Worm (Caenorhabditis elegans): ENCODE results near the gene ndus-8.

The ndus-8 gene

ce11 chrIII:7207903-7208497, 26.0 kb downstream of the ndus-8 start, which contains the start of gene rpl-6 (continued):
- no peak for TF ChIP-seq pag-3 (tag; optimal IDR thresholded peaks at IDR 0.05; ENCODE audit: borderline replicate concordance)
- TF ChIP-seq elt-2 (tag; optimal IDR thresholded peaks at IDR 0.05) = peak; percentile 42
- TF ChIP-seq pha-2 (tag; optimal IDR thresholded peaks at IDR 0.05) = peak; percentile 4
- no peak for TF ChIP-seq T23F11.4 (GFP tag; optimal IDR thresholded peaks at IDR 0.05)
- TF ChIP-seq ceh-6 (GFP tag; optimal IDR thresholded peaks at IDR 0.05) = no peak
- TF ChIP-seq hlh-30 (tag; optimal IDR thresholded peaks at IDR 0.05; ENCODE audit: insufficient read depth) = no peak
- no peak for TF ChIP-seq C38D4.7 (GFP tag; optimal IDR thresholded peaks at IDR 0.05)
- TF ChIP-seq nfya-1 (tag; optimal IDR thresholded peaks at IDR 0.05) = peak; percentile 93
- no peak for TF ChIP-seq unc-86 (tag; optimal IDR thresholded peaks at IDR 0.05)
- TF ChIP-seq gmeb-2 (tag; optimal IDR thresholded peaks at IDR 0.05) = no peak
- no peak for TF ChIP-seq ref-2 (tag; optimal IDR thresholded peaks at IDR 0.05)

DNA sequence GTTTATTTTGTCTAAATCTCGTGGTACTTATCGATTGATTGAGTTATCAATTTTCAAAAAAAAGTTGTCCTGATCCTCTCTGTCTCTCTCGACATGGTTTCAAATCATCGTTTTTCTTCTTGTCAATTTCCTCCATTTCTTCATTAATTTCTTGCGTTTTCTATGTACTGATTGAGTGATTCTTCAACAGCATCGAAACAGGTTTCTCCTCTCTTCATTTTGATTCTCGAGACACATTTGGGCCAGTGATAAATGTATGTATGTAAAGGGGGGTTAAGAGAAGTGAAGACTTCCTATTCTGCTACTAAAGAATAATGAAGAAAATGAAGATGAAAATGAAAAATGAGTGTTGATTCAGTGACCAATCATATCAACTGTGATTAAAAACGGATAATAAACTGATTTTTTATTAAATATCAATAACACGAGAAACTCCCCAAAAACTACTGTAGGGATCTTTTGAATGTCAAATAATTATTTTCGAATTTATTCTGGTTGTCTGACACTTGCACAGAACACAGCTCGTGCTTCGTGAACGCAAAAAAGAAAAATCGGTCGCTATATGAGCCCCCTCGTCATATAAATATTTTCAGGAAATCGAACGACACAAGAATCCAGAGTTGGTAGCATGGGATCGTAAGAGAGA, 30.7 kb downstream of the ndus-8 start:
- TF ChIP-seq unc-3 (GFP tag; conservative IDR thresholded peaks at IDR 0.05) = no peak
- no peak for TF ChIP-seq unc-3 (tag; optimal IDR thresholded peaks at IDR 0.05)
- TF ChIP-seq ahr-1 (tag; optimal IDR thresholded peaks at IDR 0.05) = no peak
- no peak for TF ChIP-seq rnt-1 (tag; optimal IDR thresholded peaks at IDR 0.05)
- no peak for TF ChIP-seq unc-42 (tag; optimal IDR thresholded peaks at IDR 0.05)
- no peak for TF ChIP-seq pat-9 (tag; optimal IDR thresholded peaks at IDR 0.05)
- no peak for TF ChIP-seq pqm-1 (tag; optimal IDR thresholded peaks at IDR 0.05)
- no peak for TF ChIP-seq pha-2 (tag; optimal IDR thresholded peaks at IDR 0.05)
- TF ChIP-seq lim-6 (tag; optimal IDR thresholded peaks at IDR 0.05) = no peak
- no peak for TF ChIP-seq ceh-2 (tag; optimal IDR thresholded peaks at IDR 0.05)
- no peak for TF ChIP-seq unc-86 (tag; optimal IDR thresholded peaks at IDR 0.05)
- TF ChIP-seq ztf-16 (tag; optimal IDR thresholded peaks at IDR 0.05) = no peak
- no peak for TF ChIP-seq eyg-1 (tag; optimal IDR thresholded peaks at IDR 0.05)
- TF ChIP-seq pros-1 (tag; optimal IDR thresholded peaks at IDR 0.05) = no peak
- TF ChIP-seq tbx-7 (tag; optimal IDR thresholded peaks at IDR 0.05) = no peak
- TF ChIP-seq ceh-48 (tag; optimal IDR thresholded peaks at IDR 0.05) = no peak
- no peak for TF ChIP-seq ama-1 (optimal IDR thresholded peaks at IDR 0.05)
- no peak for TF ChIP-seq nhr-11 (tag; optimal IDR thresholded peaks at IDR 0.05)
- no peak for TF ChIP-seq zip-5 (tag; optimal IDR thresholded peaks at IDR 0.05)
- no peak for TF ChIP-seq madf-2 (tag; optimal IDR thresholded peaks at IDR 0.05)
- TF ChIP-seq hlh-15 (tag; optimal IDR thresholded peaks at IDR 0.05) = no peak

- TF ChIP-seq ceh-14 (tag; optimal IDR thresholded peaks at IDR 0.05) (no peak), ceh-6 (GFP tag; optimal IDR thresholded peaks at IDR 0.05) (no peak), ceh-45 (GFP tag; IDR thresholded peaks at IDR 0.05) (no peak), ets-4 (tag; optimal IDR thresholded peaks at IDR 0.05) (no peak)
These were observed 32.4 kb downstream of the ndus-8 start, which contains the start of gene dpy-31 for ce11 chrIII:7201378-7202256. TSS of gene dpy-31 (plus strand) at chrIII:7202206.

DNA sequence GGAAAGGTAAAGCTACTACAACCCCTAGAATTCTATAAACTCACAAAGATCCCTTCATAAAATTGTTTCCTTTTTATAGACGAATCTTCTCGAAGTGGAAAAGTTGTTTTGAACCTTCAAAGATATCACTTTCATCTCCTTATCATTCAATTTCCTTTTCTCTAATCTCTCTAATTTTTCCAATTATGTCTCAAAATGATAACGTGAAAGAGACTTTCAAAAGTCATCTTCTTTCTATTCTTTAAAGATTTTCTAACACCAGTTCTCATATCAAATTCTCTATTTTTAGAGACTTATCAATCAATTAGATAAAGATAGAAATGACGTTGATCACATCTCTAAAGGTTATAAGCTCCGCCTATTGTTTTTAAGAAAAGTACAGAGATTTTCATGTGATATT, 34.5 kb downstream of the ndus-8 start:
- TF ChIP-seq K09A11.1 (tag; optimal IDR thresholded peaks at IDR 0.05; ENCODE audit: insufficient read depth) (no peak), mec-3 (tag; optimal IDR thresholded peaks at IDR 0.05; ENCODE audit: borderline replicate concordance) (no peak), syd-9 (tag; optimal IDR thresholded peaks at IDR 0.05) (no peak)

All from whole organism, late embryonic.